Fruit fly (Drosophila melanogaster): ENCODE results near the gene CG42346.

DNA sequence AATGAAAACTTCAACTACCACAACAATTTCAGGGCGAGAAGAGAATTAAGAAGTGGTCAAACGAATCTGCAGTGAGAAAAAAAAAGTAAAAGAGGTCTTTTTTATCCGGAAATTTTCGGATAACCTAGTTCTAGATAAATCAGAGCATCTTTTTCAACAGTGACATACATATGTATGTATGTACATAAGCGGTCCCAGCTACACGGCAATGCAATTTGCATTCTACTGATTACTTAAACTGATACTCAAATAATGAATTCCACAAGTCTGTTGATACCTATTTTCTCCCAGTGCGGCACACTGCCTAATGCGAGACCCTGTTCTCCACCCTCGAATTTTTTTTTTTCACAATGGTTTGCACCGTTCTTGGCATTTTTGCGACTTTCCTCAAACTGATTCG is 14.2 kb downstream of the CG42346 start:
- no peak for TF ChIP-seq ttk (optimal IDR thresholded peaks at IDR 0.05)
- no peak for TF ChIP-seq Myc (optimal IDR thresholded peaks at IDR 0.05)
